Worm (Caenorhabditis elegans): Measurements from ENCODE around the gene T12B3.2.
A peak's percentile ranks its signal among the peaks of the same experiment; 100 is the strongest.

Gene T12B3.2

DNA sequence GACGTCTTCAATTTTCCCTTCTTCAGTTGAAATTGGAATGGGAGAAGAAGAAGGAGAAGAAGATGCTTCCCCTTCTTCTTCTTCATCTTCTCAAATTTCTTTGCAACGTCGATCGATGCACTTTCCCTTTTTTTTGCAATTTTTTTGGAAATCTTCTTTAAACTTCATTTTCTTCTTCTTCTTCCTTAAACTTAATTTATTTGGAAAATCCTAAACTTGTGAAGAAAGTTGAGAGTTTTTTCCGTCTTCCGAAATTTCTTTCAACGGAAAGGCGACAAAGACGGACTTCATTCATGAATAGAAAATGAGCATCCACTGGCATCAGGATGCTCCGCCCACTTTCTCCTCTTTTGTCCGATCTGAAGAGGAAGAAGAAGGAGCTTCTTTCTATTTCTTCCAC, 37.6 kb downstream of the T12B3.2 start:
- TF ChIP-seq mab-9 (GFP tag; IDR thresholded peaks at IDR 0.05) = no peak
- no peak for TF ChIP-seq snpc-4 (tag; optimal IDR thresholded peaks at IDR 0.05)
- TF ChIP-seq fkh-10 (GFP tag; optimal IDR thresholded peaks at IDR 0.05) = peak; percentile 89
- peak; percentile 7 for TF ChIP-seq tbx-2 (tag; optimal IDR thresholded peaks at IDR 0.05)
- TF ChIP-seq lin-14 (GFP tag; optimal IDR thresholded peaks at IDR 0.05) = peak; percentile 75

DNA sequence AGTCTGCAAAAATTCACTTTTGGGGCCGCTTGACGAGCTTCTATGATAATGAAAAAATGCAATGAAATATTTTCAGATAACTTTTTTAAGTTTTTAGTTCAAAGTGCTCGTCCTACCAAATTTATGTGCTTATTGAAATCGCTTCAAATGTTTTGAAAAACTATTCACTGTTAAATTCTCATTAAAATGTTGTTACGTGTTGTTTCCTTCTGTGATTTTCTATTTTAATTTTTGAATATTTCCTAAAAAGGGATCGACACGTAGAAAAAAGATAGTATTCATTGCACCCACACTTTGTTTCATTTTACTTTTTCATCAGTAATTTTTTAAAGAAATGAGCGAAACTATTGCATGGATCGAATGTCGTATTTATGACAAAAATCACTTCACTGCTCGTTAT, 42.2 kb downstream of the T12B3.2 start, which contains the start of gene B0496.6:
Gene B0496.6 (plus strand): TSS at position 301 of the 400 bp plus-strand sequence.
- TF ChIP-seq nhr-20 (tag; optimal IDR thresholded peaks at IDR 0.05) (no peak), elt-3 (tag; optimal IDR thresholded peaks at IDR 0.05) (no peak), alr-1 (tag; optimal IDR thresholded peaks at IDR 0.05; ENCODE audit: borderline replicate concordance) (no peak), mab-9 (GFP tag; IDR thresholded peaks at IDR 0.05) (no peak), irx-1 (tag; optimal IDR thresholded peaks at IDR 0.05) (no peak), nhr-12 (tag; optimal IDR thresholded peaks at IDR 0.05) (no peak), lir-3 (tag; optimal IDR thresholded peaks at IDR 0.05; ENCODE audit: poor library complexity) (no peak)

DNA sequence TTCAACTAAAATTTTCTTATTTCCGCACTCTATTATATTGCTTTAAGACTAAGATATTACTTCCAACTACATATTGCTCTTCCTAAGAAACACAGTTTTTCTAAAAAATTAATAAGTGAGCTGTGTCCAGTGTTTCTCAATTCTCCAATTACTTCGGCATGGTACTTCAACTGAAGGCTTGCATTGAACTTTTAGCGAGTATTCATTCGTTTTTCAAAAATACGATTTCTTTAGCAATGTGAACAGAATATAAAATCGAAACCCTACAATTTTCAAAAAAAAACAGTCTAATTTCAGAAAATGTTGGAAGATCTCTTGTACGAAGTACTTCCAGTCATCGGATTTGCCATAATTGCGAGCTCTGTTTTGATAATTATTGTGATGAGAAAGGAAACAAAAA, 44.3 kb downstream of the T12B3.2 start, which contains the start of gene srtx-1:
Gene srtx-1 (plus strand): TSS at position 301 of the 400 bp plus-strand sequence.
- TF ChIP-seq nhr-84 (tag; optimal IDR thresholded peaks at IDR 0.05) (no peak), vab-15 (tag; optimal IDR thresholded peaks at IDR 0.05) (no peak), zip-4 (GFP tag; optimal IDR thresholded peaks at IDR 0.05) (no peak), ceh-90 (tag; optimal IDR thresholded peaks at IDR 0.05) (no peak), lin-39 (tag; optimal IDR thresholded peaks at IDR 0.05) (no peak), grh-1 (GFP tag; IDR thresholded peaks at IDR 0.05) (no peak), ets-5 (GFP tag; IDR thresholded peaks at IDR 0.05) (no peak), lin-15B (tag; optimal IDR thresholded peaks at IDR 0.05) (no peak)

DNA sequence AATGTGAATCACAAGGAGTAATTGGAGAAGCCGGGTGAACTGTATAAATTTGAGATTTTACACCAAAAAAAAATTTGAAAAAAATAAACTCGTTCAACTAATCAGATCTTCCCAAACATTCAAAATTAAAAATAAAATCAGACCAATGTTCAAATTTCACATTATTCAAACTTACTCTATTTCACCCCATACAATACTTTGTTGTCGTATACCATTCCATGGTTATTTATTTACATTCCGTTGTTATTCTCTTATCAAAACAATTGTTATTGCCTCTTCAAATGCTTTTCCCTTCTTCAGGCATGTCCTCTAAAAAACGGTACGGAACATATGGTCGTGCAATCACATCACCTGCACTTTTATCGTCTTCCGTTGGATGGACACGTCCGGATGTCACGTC, 47.6 kb downstream of the T12B3.2 start, which contains the start of gene unc-82:
Gene unc-82 (plus strand): TSS at position 301 of the 400 bp plus-strand sequence.
- TF ChIP-seq nhr-71 (tag; optimal IDR thresholded peaks at IDR 0.05) (no peak), nhr-77 (tag; optimal IDR thresholded peaks at IDR 0.05) (no peak), nhr-84 (tag; optimal IDR thresholded peaks at IDR 0.05) (no peak), lin-35 (GFP tag; optimal IDR thresholded peaks at IDR 0.05) (no peak), ztf-11 (tag; optimal IDR thresholded peaks at IDR 0.05) (no peak), skn-1 (tag; optimal IDR thresholded peaks at IDR 0.05) (no peak), C16A3.4 (tag; optimal IDR thresholded peaks at IDR 0.05) (no peak), unc-98 (GFP tag; IDR thresholded peaks at IDR 0.05) (no peak), sup-37 (GFP tag; optimal IDR thresholded peaks at IDR 0.05) (no peak), zip-4 (GFP tag; optimal IDR thresholded peaks at IDR 0.05) (no peak)

DNA sequence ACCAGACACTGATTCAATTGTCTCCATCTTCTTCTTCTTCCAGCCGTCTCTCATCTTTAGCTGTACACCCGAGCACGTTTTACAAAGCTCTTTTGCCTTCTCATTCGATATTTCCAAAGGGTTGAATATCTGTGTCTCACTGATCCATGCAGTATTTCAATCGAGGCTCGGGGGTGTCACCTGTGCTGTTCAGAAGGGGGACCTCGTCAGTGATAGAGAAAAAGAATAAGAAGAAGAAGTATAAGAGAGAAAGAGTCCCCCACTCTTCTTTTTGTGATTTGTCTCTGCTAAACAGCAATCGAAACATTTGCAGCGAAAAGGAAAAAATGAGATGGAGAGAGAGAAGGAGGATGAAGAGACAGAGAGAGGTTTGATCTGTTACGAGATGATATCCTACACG, 49.4 kb downstream of the T12B3.2 start:
- TF ChIP-seq nhr-19 (GFP tag; conservative IDR thresholded peaks at IDR 0.05) = peak; percentile 47
- TF ChIP-seq nhr-28 (tag; optimal IDR thresholded peaks at IDR 0.05) = no peak
- TF ChIP-seq tbx-2 (tag; optimal IDR thresholded peaks at IDR 0.05) = peak; percentile 14
- peak; percentile 65 for TF ChIP-seq nhr-71 (tag; optimal IDR thresholded peaks at IDR 0.05)
- TF ChIP-seq rnt-1 (tag; optimal IDR thresholded peaks at IDR 0.05) = peak; percentile 72
- peak in 1 of 2 experiments; percentile 53 for TF ChIP-seq lsy-2 (tag; optimal IDR thresholded peaks at IDR 0.05)
- peak; percentile 33 for TF ChIP-seq unc-130 (tag; optimal IDR thresholded peaks at IDR 0.05)
- peak; percentile 47 for TF ChIP-seq snu-23 (GFP tag; optimal IDR thresholded peaks at IDR 0.05)
- no peak for TF ChIP-seq efl-1 (optimal IDR thresholded peaks at IDR 0.05)
- no peak for TF ChIP-seq efl-1 (GFP tag; optimal IDR thresholded peaks at IDR 0.05 in 1 of 2)
- TF ChIP-seq aha-1 (tag; optimal IDR thresholded peaks at IDR 0.05) = no peak
- TF ChIP-seq ztf-11 (tag; optimal IDR thresholded peaks at IDR 0.05) = no peak
- peak; percentile 91 for TF ChIP-seq lin-14 (GFP tag; optimal IDR thresholded peaks at IDR 0.05)
- TF ChIP-seq nhr-20 (tag; optimal IDR thresholded peaks at IDR 0.05) = peak; percentile 31
